Fruit fly (Drosophila melanogaster) whole organism, embryonic: ENCODE measurements around the gene CG13995.

Experiments used
- Adf1 ChIP-seq: fragments of 200-800 bp; sonication (Bioruptor generic); IDR thresholded peaks from 2 replicates; pipeline ENCODE4 v1.3.6; 2022; ENCODE audit warnings: missing biosample characterization, missing genetic modification characterization
- Bgb ChIP-seq: fragments of 200-800 bp; sonication (Bioruptor generic); IDR thresholded peaks from 2 replicates; pipeline ENCODE4 v1.3.6; 2022; ENCODE audit warnings: missing biosample characterization, missing genetic modification characterization; ENCODE audit not compliant: partially characterized antibody
- CG10431 ChIP-seq: fragments of 200-800 bp; sonication (Bioruptor generic); optimal IDR thresholded peaks from 3 replicates; lab custom pipeline; 2018; ENCODE audit warnings: missing biosample characterization, mild to moderate bottlenecking, missing genetic modification characterization
- CG11085 ChIP-seq: fragments of 200-800 bp; sonication (Bioruptor generic); IDR thresholded peaks from 2 replicates; pipeline ENCODE4 v1.3.6; 2022; ENCODE audit warnings: missing biosample characterization, missing genetic modification characterization
- CG12104 ChIP-seq: fragments of 200-800 bp; sonication (Bioruptor generic); optimal IDR thresholded peaks from 3 replicates; lab custom pipeline; 2016; ENCODE audit warnings: missing biosample characterization, missing genetic modification characterization
- CG12744 ChIP-seq: fragments of 200-800 bp; sonication (Bioruptor generic); optimal IDR thresholded peaks from 2 replicates; lab custom pipeline; 2016; ENCODE audit warnings: missing biosample characterization, missing genetic modification characterization
- CG13296 ChIP-seq: fragments of 200-800 bp; sonication (Bioruptor generic); optimal IDR thresholded peaks from 3 replicates; lab custom pipeline; 2018; ENCODE audit warnings: missing biosample characterization, mild to moderate bottlenecking, missing genetic modification characterization
- CG13624 ChIP-seq: fragments of 200-800 bp; sonication (Bioruptor generic); optimal IDR thresholded peaks from 2 replicates; lab custom pipeline; 2016; ENCODE audit warnings: missing biosample characterization, missing genetic modification characterization
- CG15479 ChIP-seq: fragments of 200-800 bp; sonication (Bioruptor generic); optimal IDR thresholded peaks from 3 replicates; lab custom pipeline; 2019; ENCODE audit warnings: missing biosample characterization, mild to moderate bottlenecking, missing genetic modification characterization, moderate library complexity
- CG17328 ChIP-seq: fragments of 200-800 bp; sonication (Bioruptor generic); IDR thresholded peaks from 2 replicates; pipeline ENCODE4 v1.3.6; 2022; ENCODE audit warnings: missing biosample characterization, missing genetic modification characterization
- CG18262 ChIP-seq: fragments of 200-800 bp; optimal IDR thresholded peaks from 3 replicates; lab custom pipeline; 2019; ENCODE audit warnings: missing biosample characterization, mild to moderate bottlenecking, missing genetic modification characterization, moderate library complexity
- CG3163 ChIP-seq: fragments of 200-800 bp; sonication (Bioruptor generic); optimal IDR thresholded peaks from 3 replicates; lab custom pipeline; 2016; ENCODE audit warnings: missing biosample characterization, missing genetic modification characterization
- CG32532 ChIP-seq: fragments of 200-800 bp; sonication (Bioruptor generic); IDR thresholded peaks from 2 replicates; pipeline ENCODE4 v1.3.6; 2022; ENCODE audit warnings: missing biosample characterization, missing genetic modification characterization
- CG3838 ChIP-seq: fragments of 200-800 bp; sonication (Bioruptor generic); optimal IDR thresholded peaks from 3 replicates; lab custom pipeline; 2016; ENCODE audit warnings: missing biosample characterization, missing genetic modification characterization
- CG8478 ChIP-seq: fragments of >200 bp; optimal IDR thresholded peaks from 2 replicates; lab custom pipeline; 2018
- CG9215 ChIP-seq: fragments of 200-800 bp; sonication (Bioruptor generic); IDR thresholded peaks from 2 replicates; pipeline ENCODE4 v1.3.6; 2022; ENCODE audit warnings: missing biosample characterization, missing genetic modification characterization
- CTCF ChIP-seq: fragments of 200-800 bp; sonication (Bioruptor generic); optimal IDR thresholded peaks from 2 replicates; lab custom pipeline; 2017; ENCODE audit warnings: missing biosample characterization, mild to moderate bottlenecking, missing genetic modification characterization, moderate library complexity
- D19A ChIP-seq: fragments of 200-800 bp; optimal IDR thresholded peaks from 3 replicates; lab custom pipeline; 2019; ENCODE audit warnings: missing biosample characterization, mild to moderate bottlenecking, missing genetic modification characterization, moderate library complexity
- Deaf1 ChIP-seq: fragments of 200-800 bp; optimal IDR thresholded peaks from 3 replicates; lab custom pipeline; 2019; ENCODE audit warnings: missing biosample characterization, mild to moderate bottlenecking, missing genetic modification characterization, moderate library complexity
- HHEX ChIP-seq: fragments of 200-800 bp; sonication (Bioruptor generic); optimal IDR thresholded peaks from 3 replicates; lab custom pipeline; 2017; ENCODE audit warnings: missing biosample characterization, mild to moderate bottlenecking, missing genetic modification characterization, missing genetic modification reagents
- Lpt ChIP-seq: fragments of >200 bp; optimal IDR thresholded peaks from 2 replicates; lab custom pipeline; 2018; ENCODE audit warnings: missing biosample characterization, missing genetic modification characterization
- Max ChIP-seq: fragments of 200-800 bp; sonication (Bioruptor generic); optimal IDR thresholded peaks from 2 replicates; lab custom pipeline; 2016; ENCODE audit warnings: missing biosample characterization, mild to moderate bottlenecking, missing genetic modification characterization
- Nf-YC ChIP-seq: fragments of 200-800 bp; optimal IDR thresholded peaks from 3 replicates; lab custom pipeline; 2019; ENCODE audit warnings: missing biosample characterization, mild to moderate bottlenecking, missing genetic modification characterization, moderate library complexity
- Opbp ChIP-seq: fragments of 200-800 bp; sonication (Bioruptor generic); IDR thresholded peaks from 3 replicates; pipeline ENCODE4 v1.3.6; 2022; ENCODE audit warnings: missing biosample characterization, missing genetic modification characterization; ENCODE audit not compliant: partially characterized antibody
- Pdp1 ChIP-seq, 2 experiments: fragments of 200-800 bp; sonication (Bioruptor generic); optimal IDR thresholded peaks; 3 replicates each; lab custom pipeline; 2016; ENCODE audit warnings: missing biosample characterization in 2 of 2, missing genetic modification characterization in 2 of 2, mild to moderate bottlenecking in 1 of 2, moderate library complexity in 1 of 2
- Sry-β ChIP-seq: fragments of 200-800 bp; sonication (Bioruptor generic); optimal IDR thresholded peaks from 2 replicates; lab custom pipeline; 2018; ENCODE audit warnings: missing biosample characterization, mild to moderate bottlenecking, missing genetic modification characterization, moderate library complexity
- Sry-δ ChIP-seq: fragments of 200-800 bp; sonication (Bioruptor generic); optimal IDR thresholded peaks from 2 replicates; lab custom pipeline; 2016; ENCODE audit warnings: missing biosample characterization, missing genetic modification characterization
- Ssrp ChIP-seq: fragments of 200-800 bp; sonication (Bioruptor generic); optimal IDR thresholded peaks from 2 replicates; lab custom pipeline; 2018; ENCODE audit warnings: missing biosample characterization, mild to moderate bottlenecking, missing genetic modification characterization, moderate library complexity
- Stat92E ChIP-seq, 3 experiments: fragments of >200 bp in 2 of 3; fragments of 200-800 bp in 1 of 3; sonication (Bioruptor generic) in 1 of 3; optimal IDR thresholded peaks; 2 replicates each; lab custom pipeline; 2017 to 2019; ENCODE audit warnings: missing biosample characterization in 3 of 3, missing genetic modification characterization in 3 of 3, mild to moderate bottlenecking in 1 of 3, moderate library complexity in 1 of 3
- Xbp1 ChIP-seq: fragments of 200-800 bp; sonication (Bioruptor generic); optimal IDR thresholded peaks from 3 replicates; lab custom pipeline; 2016; ENCODE audit warnings: missing biosample characterization, mild to moderate bottlenecking, missing genetic modification characterization
- Xrp1 ChIP-seq: fragments of 200-800 bp; sonication (Bioruptor generic); IDR thresholded peaks from 2 replicates; pipeline ENCODE4 v1.3.6; 2022; ENCODE audit warnings: missing biosample characterization, missing genetic modification characterization
- bsh ChIP-seq, 2 experiments: fragments of 200-800 bp; sonication (Bioruptor generic); optimal IDR thresholded peaks; 2 replicates each; lab custom pipeline; 2017 to 2018; ENCODE audit warnings: mild to moderate bottlenecking in 2 of 2, missing biosample characterization in 2 of 2, missing genetic modification characterization in 2 of 2, moderate library complexity in 1 of 2
- cas ChIP-seq: fragments of 200-800 bp; sonication (Bioruptor generic); IDR thresholded peaks from 2 replicates; pipeline ENCODE4 v1.3.6; 2022; ENCODE audit warnings: missing biosample characterization, missing genetic modification characterization
- chm ChIP-seq: fragments of 200-800 bp; sonication (Bioruptor generic); IDR thresholded peaks from 2 replicates; pipeline ENCODE4 v1.3.6; 2022; ENCODE audit warnings: missing biosample characterization, missing genetic modification characterization
- chn ChIP-seq: fragments of 200-800 bp; sonication (Bioruptor generic); optimal IDR thresholded peaks from 2 replicates; lab custom pipeline; 2016; ENCODE audit warnings: missing biosample characterization, missing genetic modification characterization
- dmrt11E ChIP-seq: fragments of 200-800 bp; sonication (Bioruptor generic); optimal IDR thresholded peaks from 3 replicates; lab custom pipeline; 2018; ENCODE audit warnings: missing biosample characterization, mild to moderate bottlenecking, missing genetic modification characterization, moderate library complexity
- dmrt99B ChIP-seq: fragments of 200-800 bp; sonication (Bioruptor generic); optimal IDR thresholded peaks from 2 replicates; lab custom pipeline; 2018; ENCODE audit warnings: missing biosample characterization, mild to moderate bottlenecking, missing genetic modification characterization, moderate library complexity
- fru ChIP-seq: fragments of >200 bp; optimal IDR thresholded peaks from 2 replicates; lab custom pipeline; 2017
- hkb ChIP-seq, 2 experiments: fragments of 200-800 bp in 1 of 2; fragments of >200 bp in 1 of 2; sonication (Bioruptor generic) in 1 of 2; IDR thresholded peaks in 1 of 2; optimal IDR thresholded peaks in 1 of 2; 2 replicates each; pipeline versions ENCODE4 v1.3.6 to Lab custom; 2017 to 2022; ENCODE audit warnings: missing biosample characterization in 1 of 2, missing genetic modification characterization in 1 of 2
- kah ChIP-seq: fragments of 200-800 bp; sonication (Bioruptor generic); optimal IDR thresholded peaks from 2 replicates; lab custom pipeline; 2018; ENCODE audit warnings: missing biosample characterization, mild to moderate bottlenecking, missing genetic modification characterization
- lmd ChIP-seq: fragments of 200-800 bp; sonication (Bioruptor generic); IDR thresholded peaks from 2 replicates; pipeline ENCODE4 v1.3.6; 2022; ENCODE audit warnings: missing biosample characterization, missing genetic modification characterization
- prd ChIP-seq, 3 experiments: fragments of >200 bp in 2 of 3; fragments of 200-800 bp in 1 of 3; sonication (Bioruptor generic) in 1 of 3; optimal IDR thresholded peaks in 2 of 3; IDR thresholded peaks in 1 of 3; 2 replicates in 2 of 3; 3 replicates in 1 of 3; pipeline versions ENCODE4 v1.3.6 to Lab custom; 2017 to 2022; ENCODE audit warnings: missing biosample characterization in 1 of 3, missing genetic modification characterization in 1 of 3
- slou ChIP-seq: fragments of 200-800 bp; sonication (Bioruptor generic); optimal IDR thresholded peaks from 3 replicates; lab custom pipeline; 2016; ENCODE audit warnings: missing biosample characterization, missing genetic modification characterization
- ssp ChIP-seq: fragments of 200-800 bp; sonication (Bioruptor generic); IDR thresholded peaks from 2 replicates; pipeline ENCODE4 v1.3.6; 2022; ENCODE audit warnings: missing biosample characterization, missing genetic modification characterization
- tgo ChIP-seq: fragments of 200-800 bp; sonication (Bioruptor generic); IDR thresholded peaks from 3 replicates; pipeline ENCODE4 v1.3.6; 2022; ENCODE audit warnings: missing biosample characterization, missing genetic modification characterization
- tll ChIP-seq, 2 experiments: fragments of 200-800 bp in 1 of 2; fragments of >200 bp in 1 of 2; sonication (Bioruptor generic) in 1 of 2; optimal IDR thresholded peaks; 2 replicates each; lab custom pipeline; 2017 to 2019; ENCODE audit warnings: missing biosample characterization in 2 of 2, missing genetic modification characterization in 2 of 2, mild to moderate bottlenecking in 1 of 2, moderate library complexity in 1 of 2
- vvl ChIP-seq: fragments of 200-800 bp; sonication (Bioruptor generic); IDR thresholded peaks from 2 replicates; pipeline ENCODE4 v1.3.6; 2022; ENCODE audit warnings: missing biosample characterization, missing genetic modification characterization
- wek ChIP-seq: fragments of 200-800 bp; sonication (Bioruptor generic); optimal IDR thresholded peaks from 3 replicates; lab custom pipeline; 2018; ENCODE audit warnings: missing biosample characterization, mild to moderate bottlenecking, missing genetic modification characterization, moderate library complexity
- yki ChIP-seq: fragments of >200 bp; optimal IDR thresholded peaks from 3 replicates; lab custom pipeline; 2018
- z ChIP-seq: fragments of 200-800 bp; sonication (Bioruptor generic); IDR thresholded peaks from 3 replicates; pipeline ENCODE4 v1.3.6; 2022; ENCODE audit warnings: missing biosample characterization, missing genetic modification characterization

CG13995 gene

DNA sequence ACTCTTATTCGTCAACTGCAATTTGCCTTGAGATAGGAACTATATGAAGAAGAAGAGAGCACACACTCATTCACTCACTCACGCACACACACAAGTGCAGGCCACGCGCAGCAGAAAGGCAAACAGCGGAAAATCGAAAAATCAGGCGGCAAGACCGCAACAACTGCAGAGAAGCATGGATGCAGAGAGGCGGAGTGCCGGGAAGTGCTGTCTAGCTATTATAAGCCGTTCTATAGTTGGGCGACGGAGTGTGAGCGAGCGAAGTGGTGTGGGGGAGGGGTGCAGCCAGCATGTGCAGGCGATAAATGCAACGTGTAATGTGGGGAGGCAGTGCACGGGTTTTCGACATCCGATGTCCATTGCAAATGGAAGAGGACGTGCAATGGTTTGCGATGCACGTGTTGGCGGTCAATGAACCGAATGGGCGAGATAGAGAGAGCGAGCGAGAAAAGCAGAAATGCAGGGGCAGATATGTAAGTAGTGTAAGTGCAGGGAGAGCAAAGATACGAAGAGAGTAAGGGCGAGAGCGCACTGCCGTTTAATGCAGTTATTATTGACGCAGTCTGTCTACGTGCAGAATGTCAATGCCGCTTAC lies 24.8 kb downstream of the CG13995 start (continued):
- TF ChIP-seq Xbp1 (GFP tag; lab: Kevin White, UChicago) (peak; percentile 14), CG17328 (no peak), Lpt (GFP tag; lab: Kevin White, UChicago) (peak; percentile 92), CG18262 (peak; percentile 5), CG12744 (GFP tag; lab: Kevin White, UChicago) (no peak), Stat92E (GFP tag; optimal IDR thresholded peaks at IDR 0.05; lab: Kevin White, UChicago) (peak in 1 of 3 experiments; percentile 47), Pdp1 (GFP tag; optimal IDR thresholded peaks at IDR 0.05; lab: Kevin White, UChicago) (peak in 1 of 2 experiments; percentile 47), Opbp (GFP tag; lab: Robert Waterston, UW) (peak; percentile 64; the same call in 1 of the 3 replicates), D19A (tag; lab: Kevin White, UChicago) (peak; percentile 30), Sry-δ (GFP tag; lab: Kevin White, UChicago) (no peak), Xrp1 (GFP tag; lab: Robert Waterston, UW) (0 out of 2 replicates have a peak, but pooled peaks have one; percentile 11), prd (optimal IDR thresholded peaks at IDR 0.05; lab: Kevin White, UChicago) (no peak), prd (GFP tag; IDR thresholded peaks at IDR 0.05; lab: Robert Waterston, UW) (peak; percentile 18; the same call in 1 of the 3 replicates), Max (GFP tag; lab: Kevin White, UChicago) (peak; percentile 84), CG3838 (no peak), HHEX (GFP tag; lab: Kevin White, UChicago) (no peak), slou (GFP tag; lab: Kevin White, UChicago) (no peak), Nf-YC (tag; lab: Kevin White, UChicago) (no peak), Bgb (GFP tag; lab: Robert Waterston, UW) (peak; percentile 18; the same call in 1 of the 2 replicates), CG13624 (GFP tag; lab: Kevin White, UChicago) (no peak), fru (peak; percentile 27), CG32532 (GFP tag; lab: Robert Waterston, UW) (no peak), CTCF (GFP tag; lab: Kevin White, UChicago) (no peak), Ssrp (no peak), CG9215 (GFP tag; lab: Robert Waterston, UW) (no peak), yki (lab: Kevin White, UChicago) (peak; percentile 12), hkb (optimal IDR thresholded peaks at IDR 0.05; lab: Kevin White, UChicago) (no peak), hkb (GFP tag; IDR thresholded peaks at IDR 0.05; lab: Robert Waterston, UW) (no peak), CG15479 (GFP tag; lab: Kevin White, UChicago) (peak; percentile 100), cas (GFP tag; lab: Robert Waterston, UW) (no peak), CG10431 (no peak), ssp (GFP tag; lab: Robert Waterston, UW) (no peak), vvl (GFP tag; lab: Robert Waterston, UW) (peak; percentile 50; the same call in 1 of the 2 replicates), CG8478 (peak; percentile 75), CG11085 (GFP tag; lab: Robert Waterston, UW) (no peak), Adf1 (no peak), dmrt99B (tag; lab: Kevin White, UChicago) (no peak), lmd (no peak), z (GFP tag; lab: Robert Waterston, UW) (peak; percentile 91), tll (GFP tag; optimal IDR thresholded peaks at IDR 0.05; lab: Kevin White, UChicago) (peak in 1 of 2 experiments; percentile 98), Sry-β (GFP tag; lab: Kevin White, UChicago) (no peak), dmrt11E (tag; lab: Kevin White, UChicago) (no peak), chm (GFP tag; lab: Robert Waterston, UW) (peak; percentile 41; the same call in 1 of the 2 replicates), chn (GFP tag; lab: Kevin White, UChicago) (peak; percentile 69), CG3163 (GFP tag; lab: Kevin White, UChicago) (peak; percentile 3), wek (GFP tag; lab: Kevin White, UChicago) (no peak), bsh (GFP tag; optimal IDR thresholded peaks at IDR 0.05; lab: Kevin White, UChicago) (no peak), Deaf1 (tag; lab: Kevin White, UChicago) (peak; percentile 53), CG13296 (GFP tag; lab: Kevin White, UChicago) (no peak), CG12104 (GFP tag; lab: Kevin White, UChicago) (no peak), kah (GFP tag; lab: Kevin White, UChicago) (peak; percentile 46), tgo (no peak)
